Worm (Caenorhabditis elegans) whole organism, young adult: ENCODE results near the gene C25F9.4.

Source experiments
- F22D6.2 ChIP-seq: sonication (generic microtip); optimal IDR thresholded peaks from 2 replicates; lab custom pipeline; 2016; ENCODE audit warnings: mild to moderate bottlenecking, missing genetic modification characterization, missing compliant biosample characterization
- F57A8.1 ChIP-seq: fragments of 200-800 bp; sonication (Bioruptor generic); optimal IDR thresholded peaks from 2 replicates; lab custom pipeline; 2018; ENCODE audit warnings: mild to moderate bottlenecking, missing genetic modification characterization, moderate library complexity, missing compliant biosample characterization
- ZK185.1 ChIP-seq: sonication (generic microtip); optimal IDR thresholded peaks from 2 replicates; lab custom pipeline; 2016; ENCODE audit warnings: mild to moderate bottlenecking, missing genetic modification characterization, missing compliant biosample characterization; ENCODE audit not compliant: poor library complexity, severe bottlenecking
- dox-1 ChIP-seq: fragments of 200-800 bp; sonication (Bioruptor generic); IDR thresholded peaks from 2 replicates; pipeline ENCODE4 v1.3.6; 2022; ENCODE audit warnings: missing genetic modification reagents, missing genetic modification characterization, missing compliant biosample characterization
- lir-1 ChIP-seq: fragments of 200-800 bp; sonication (Bioruptor generic); conservative IDR thresholded peaks from 2 replicates; pipeline ENCODE4 v1.3.6; 2022; ENCODE audit warnings: missing genetic modification reagents, missing genetic modification characterization, missing compliant biosample characterization
- lsy-27 ChIP-seq: sonication (generic microtip); optimal IDR thresholded peaks from 2 replicates; lab custom pipeline; 2017; ENCODE audit warnings: missing genetic modification characterization, mild to moderate bottlenecking, missing compliant biosample characterization, antibody characterized with exemption, missing genotype, borderline replicate concordance; ENCODE audit not compliant: insufficient read depth
- nfya-1 ChIP-seq: sonication (generic microtip); optimal IDR thresholded peaks from 2 replicates; lab custom pipeline; 2017; ENCODE audit warnings: antibody characterized with exemption, missing compliant biosample characterization, missing genetic modification characterization, borderline replicate concordance; ENCODE audit not compliant: insufficient read depth
- nhr-90 ChIP-seq: sonication (generic microtip); optimal IDR thresholded peaks from 2 replicates; lab custom pipeline; 2016; ENCODE audit warnings: missing genotype, mild to moderate bottlenecking, missing genetic modification characterization, missing compliant biosample characterization
- tbp1 ChIP-seq: fragments of 200-800 bp; sonication (Bioruptor generic); optimal IDR thresholded peaks from 2 replicates; lab custom pipeline; 2018; ENCODE audit warnings: mild to moderate bottlenecking, missing genetic modification characterization, missing compliant biosample characterization
- tlf-1 ChIP-seq: fragments of 200-800 bp; sonication (Bioruptor generic); optimal IDR thresholded peaks from 2 replicates; lab custom pipeline; 2018; ENCODE audit warnings: mild to moderate bottlenecking, missing genetic modification characterization, missing compliant biosample characterization
- unc-62 ChIP-seq: fragments of 150-350 bp; optimal IDR thresholded peaks from 2 replicates; lab custom pipeline; 2014; ENCODE audit warnings: missing biosample characterization, missing genetic modification reagents, missing genetic modification characterization
- ztf-18 ChIP-seq: sonication (generic microtip); optimal IDR thresholded peaks from 2 replicates; lab custom pipeline; 2016; ENCODE audit warnings: missing genotype, mild to moderate bottlenecking, missing genetic modification characterization, missing compliant biosample characterization

DNA sequence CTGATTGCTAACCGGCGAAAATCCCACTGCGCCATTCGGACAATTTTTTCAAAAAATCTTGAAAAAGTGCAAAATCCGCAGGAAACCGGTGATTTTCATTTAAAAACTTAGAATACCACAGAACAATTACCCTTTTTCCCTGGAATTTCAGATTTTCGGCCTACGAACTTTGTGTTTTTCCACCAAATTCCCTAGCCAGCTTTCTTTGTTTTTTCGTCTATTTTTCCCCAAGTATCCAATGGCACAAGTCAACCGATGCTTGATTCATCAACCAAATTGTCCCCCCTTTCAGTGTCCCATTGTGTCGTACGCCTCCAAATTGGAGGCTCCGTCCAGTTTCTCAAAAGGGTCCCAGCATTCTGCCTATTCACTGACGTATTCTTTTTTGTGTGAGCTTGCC is 46.2 kb downstream of the C25F9.4 start, which contains the start of gene Y43F8A.1:
- no peak for TF ChIP-seq tlf-1 (GFP tag; lab: Kevin White, UChicago)
- no peak for TF ChIP-seq unc-62 (GFP tag; lab: Kevin White, UChicago)
- TF ChIP-seq F22D6.2 = no peak
- TF ChIP-seq tbp1 (GFP tag; lab: Kevin White, UChicago) = no peak
- no peak for TF ChIP-seq lsy-27 (tag; lab: Kevin White, UChicago)
- no peak for TF ChIP-seq nfya-1
- no peak for TF ChIP-seq ztf-18 (tag; lab: Kevin White, UChicago)
- TF ChIP-seq nhr-90 (tag; lab: Kevin White, UChicago) = no peak
- no peak for TF ChIP-seq lir-1 (GFP tag; lab: Robert Waterston, UW)
- no peak for TF ChIP-seq ZK185.1 (tag; lab: Kevin White, UChicago)
- TF ChIP-seq F57A8.1 (GFP tag; lab: Kevin White, UChicago) = no peak
- TF ChIP-seq dox-1 = no peak
